Fruit fly (Drosophila melanogaster) whole organism, embryonic: Measurements from ENCODE around the gene CG6830.

Source experiments
- Atf3 ChIP-seq: fragments of 200-800 bp; sonication (Bioruptor generic); optimal IDR thresholded peaks from 3 replicates; lab custom pipeline; 2016; ENCODE audit warnings: missing biosample characterization, missing genetic modification characterization
- B-H2 ChIP-seq: fragments of 200-800 bp; sonication (Bioruptor generic); optimal IDR thresholded peaks from 2 replicates; lab custom pipeline; 2018; ENCODE audit warnings: missing biosample characterization, mild to moderate bottlenecking, missing genetic modification characterization
- C15 ChIP-seq: fragments of 200-800 bp; sonication (Bioruptor generic); IDR thresholded peaks from 3 replicates; pipeline ENCODE4 v1.3.6; 2022; ENCODE audit warnings: missing biosample characterization, missing genetic modification characterization
- CG12299 ChIP-seq: fragments of 200-800 bp; sonication (Bioruptor generic); optimal IDR thresholded peaks from 2 replicates; lab custom pipeline; 2018; ENCODE audit warnings: missing biosample characterization, mild to moderate bottlenecking, missing genetic modification characterization
- CG1233 ChIP-seq: fragments of 200-800 bp; sonication (Bioruptor generic); optimal IDR thresholded peaks from 4 replicates; lab custom pipeline; 2018; ENCODE audit warnings: missing biosample characterization, mild to moderate bottlenecking, missing genetic modification characterization
- CG1529 ChIP-seq: fragments of 200-800 bp; sonication (Bioruptor generic); optimal IDR thresholded peaks from 3 replicates; lab custom pipeline; 2018; ENCODE audit warnings: missing biosample characterization, missing genetic modification characterization
- CG16815 ChIP-seq: fragments of 200-800 bp; sonication (Bioruptor generic); optimal IDR thresholded peaks from 3 replicates; lab custom pipeline; 2017; ENCODE audit warnings: missing biosample characterization, mild to moderate bottlenecking, missing genetic modification characterization
- CG17186 ChIP-seq: fragments of 200-800 bp; sonication (Bioruptor generic); optimal IDR thresholded peaks from 3 replicates; lab custom pipeline; 2017; ENCODE audit warnings: missing biosample characterization, missing genetic modification reagents, missing genetic modification characterization
- CG17802 ChIP-seq: fragments of 200-800 bp; sonication (Bioruptor generic); optimal IDR thresholded peaks from 2 replicates; lab custom pipeline; 2018; ENCODE audit warnings: missing biosample characterization, mild to moderate bottlenecking, missing genetic modification characterization, moderate library complexity
- CG17912 ChIP-seq: fragments of 200-800 bp; sonication (Bioruptor generic); optimal IDR thresholded peaks from 2 replicates; lab custom pipeline; 2018; ENCODE audit warnings: missing biosample characterization, mild to moderate bottlenecking, missing genetic modification characterization
- CG18011 ChIP-seq: fragments of 200-800 bp; sonication (Bioruptor generic); optimal IDR thresholded peaks from 2 replicates; lab custom pipeline; 2017; ENCODE audit warnings: missing biosample characterization, missing genetic modification characterization, mild to moderate bottlenecking, moderate library complexity, missing genotype
- CG18599 ChIP-seq: fragments of 200-800 bp; sonication (Bioruptor generic); optimal IDR thresholded peaks from 3 replicates; lab custom pipeline; 2017; ENCODE audit warnings: missing biosample characterization, missing genetic modification characterization, mild to moderate bottlenecking, moderate library complexity, missing genetic modification reagents
- CG2199 ChIP-seq: fragments of 200-800 bp; sonication (Bioruptor generic); IDR thresholded peaks from 3 replicates; pipeline ENCODE4 v1.3.6; 2022; ENCODE audit warnings: missing biosample characterization, missing genetic modification characterization
- CG31441 ChIP-seq: fragments of 200-800 bp; sonication (Bioruptor generic); IDR thresholded peaks from 2 replicates; pipeline ENCODE4 v1.3.6; 2022; ENCODE audit warnings: missing biosample characterization, missing genetic modification characterization
- CG33213 ChIP-seq: fragments of 200-800 bp; sonication (Bioruptor generic); optimal IDR thresholded peaks from 3 replicates; lab custom pipeline; 2016; ENCODE audit warnings: missing biosample characterization, missing genetic modification characterization
- CG33557 ChIP-seq: fragments of 200-800 bp; sonication (Bioruptor generic); optimal IDR thresholded peaks from 2 replicates; lab custom pipeline; 2019; ENCODE audit warnings: missing biosample characterization, mild to moderate bottlenecking, missing genetic modification characterization, moderate library complexity
- CG34376 ChIP-seq: fragments of 200-800 bp; sonication (Bioruptor generic); optimal IDR thresholded peaks from 2 replicates; lab custom pipeline; 2018; ENCODE audit warnings: missing biosample characterization, mild to moderate bottlenecking, missing genetic modification characterization
- CG4404 ChIP-seq: fragments of 200-800 bp; sonication (Bioruptor generic); IDR thresholded peaks from 2 replicates; pipeline ENCODE4 v1.3.6; 2022; ENCODE audit warnings: missing biosample characterization, missing genetic modification characterization
- CG6765 ChIP-seq: fragments of 200-800 bp; sonication (Bioruptor generic); optimal IDR thresholded peaks from 3 replicates; lab custom pipeline; 2017; ENCODE audit warnings: missing biosample characterization, mild to moderate bottlenecking, missing genetic modification characterization
- CG6813 ChIP-seq: fragments of 200-800 bp; sonication (Bioruptor generic); optimal IDR thresholded peaks from 2 replicates; lab custom pipeline; 2017; ENCODE audit warnings: missing biosample characterization, missing genetic modification characterization, mild to moderate bottlenecking, moderate library complexity, missing genetic modification reagents
- CG7928 ChIP-seq: fragments of 200-800 bp; sonication (Bioruptor generic); optimal IDR thresholded peaks from 2 replicates; lab custom pipeline; 2017; ENCODE audit warnings: missing biosample characterization, mild to moderate bottlenecking, missing genetic modification characterization
- CG7963 ChIP-seq: fragments of 200-800 bp; sonication (Bioruptor generic); IDR thresholded peaks from 3 replicates; pipeline ENCODE4 v1.3.6; 2022; ENCODE audit warnings: missing biosample characterization, missing genetic modification characterization; ENCODE audit not compliant: partially characterized antibody
- CG9797 ChIP-seq: fragments of 200-800 bp; sonication (Bioruptor generic); optimal IDR thresholded peaks from 3 replicates; lab custom pipeline; 2018; ENCODE audit warnings: missing biosample characterization, mild to moderate bottlenecking, missing genetic modification characterization
- CTCF ChIP-seq: fragments of 200-800 bp; sonication (Bioruptor generic); optimal IDR thresholded peaks from 2 replicates; lab custom pipeline; 2017; ENCODE audit warnings: missing biosample characterization, mild to moderate bottlenecking, missing genetic modification characterization, moderate library complexity
- CoRest ChIP-seq: fragments of 200-800 bp; sonication (Bioruptor generic); optimal IDR thresholded peaks from 3 replicates; lab custom pipeline; 2018; ENCODE audit warnings: missing biosample characterization, mild to moderate bottlenecking, missing genetic modification characterization, moderate library complexity
- E2f2 ChIP-seq: fragments of 200-800 bp; sonication (Bioruptor generic); IDR thresholded peaks from 2 replicates; pipeline ENCODE4 v1.3.6; 2022; ENCODE audit warnings: missing biosample characterization, missing genetic modification characterization
- Fer3 ChIP-seq: fragments of 200-800 bp; sonication (Bioruptor generic); optimal IDR thresholded peaks from 2 replicates; lab custom pipeline; 2018; ENCODE audit warnings: missing biosample characterization, mild to moderate bottlenecking, missing genetic modification characterization, moderate library complexity
- HLH54F ChIP-seq: fragments of 200-800 bp; sonication (Bioruptor generic); optimal IDR thresholded peaks from 3 replicates; lab custom pipeline; 2016; ENCODE audit warnings: missing biosample characterization, missing genetic modification characterization
- Hmr ChIP-seq: fragments of 200-800 bp; sonication (Bioruptor generic); optimal IDR thresholded peaks from 3 replicates; lab custom pipeline; 2017; ENCODE audit warnings: mild to moderate bottlenecking, missing biosample characterization, missing genetic modification reagents, missing genetic modification characterization
- MESR4 ChIP-seq: fragments of 200-800 bp; sonication (Bioruptor generic); optimal IDR thresholded peaks from 2 replicates; lab custom pipeline; 2018; ENCODE audit warnings: missing biosample characterization, mild to moderate bottlenecking, missing genetic modification characterization, moderate library complexity
- MTF-1 ChIP-seq: fragments of 200-800 bp; sonication (Bioruptor generic); optimal IDR thresholded peaks from 2 replicates; lab custom pipeline; 2018; ENCODE audit warnings: missing biosample characterization, mild to moderate bottlenecking, missing genetic modification characterization, borderline replicate concordance
- Nf-YB ChIP-seq: fragments of 200-800 bp; sonication (Bioruptor generic); optimal IDR thresholded peaks from 3 replicates; lab custom pipeline; 2019; ENCODE audit warnings: missing biosample characterization, mild to moderate bottlenecking, missing genetic modification characterization, moderate library complexity
- PHDP ChIP-seq: fragments of 200-800 bp; sonication (Bioruptor generic); optimal IDR thresholded peaks from 3 replicates; lab custom pipeline; 2018; ENCODE audit warnings: missing biosample characterization, mild to moderate bottlenecking, missing genetic modification characterization, moderate library complexity
- Poxn ChIP-seq: fragments of 200-800 bp; sonication (Bioruptor generic); IDR thresholded peaks from 2 replicates; pipeline ENCODE4 v1.3.6; 2022; ENCODE audit warnings: missing biosample characterization, missing genetic modification characterization
- ab ChIP-seq: fragments of 200-800 bp; sonication (Bioruptor generic); optimal IDR thresholded peaks from 2 replicates; lab custom pipeline; 2016; ENCODE audit warnings: missing biosample characterization, missing genetic modification characterization
- abd-A ChIP-seq: fragments of 200-800 bp; sonication (Bioruptor generic); optimal IDR thresholded peaks from 3 replicates; lab custom pipeline; 2019; ENCODE audit warnings: missing biosample characterization, mild to moderate bottlenecking, missing genetic modification characterization, moderate library complexity
- al ChIP-seq: fragments of 200-800 bp; sonication (Bioruptor generic); IDR thresholded peaks from 2 replicates; pipeline ENCODE4 v1.3.6; 2022; ENCODE audit warnings: missing biosample characterization, missing genetic modification characterization
- ato ChIP-seq: fragments of 200-800 bp; sonication (Bioruptor generic); IDR thresholded peaks from 2 replicates; pipeline ENCODE4 v1.3.6; 2022; ENCODE audit warnings: missing biosample characterization, missing genetic modification characterization; ENCODE audit not compliant: partially characterized antibody
- bowl ChIP-seq: fragments of 200-800 bp; sonication (Bioruptor generic); IDR thresholded peaks from 2 replicates; pipeline ENCODE4 v1.3.6; 2022; ENCODE audit warnings: missing biosample characterization, missing genetic modification characterization
- fd102C ChIP-seq: fragments of 200-800 bp; sonication (Bioruptor generic); optimal IDR thresholded peaks from 2 replicates; lab custom pipeline; 2018; ENCODE audit warnings: missing biosample characterization, mild to moderate bottlenecking, missing genetic modification characterization, moderate library complexity
- lab ChIP-seq: fragments of 200-800 bp; sonication (Bioruptor generic); optimal IDR thresholded peaks from 3 replicates; lab custom pipeline; 2017; ENCODE audit warnings: missing biosample characterization, missing genetic modification characterization, mild to moderate bottlenecking, moderate library complexity, missing genetic modification reagents
- phol ChIP-seq: fragments of 200-800 bp; sonication (Bioruptor generic); optimal IDR thresholded peaks from 3 replicates; lab custom pipeline; 2018; ENCODE audit warnings: missing biosample characterization, mild to moderate bottlenecking, missing genetic modification characterization, moderate library complexity
- pita ChIP-seq: fragments of 200-800 bp; sonication (Bioruptor generic); optimal IDR thresholded peaks from 2 replicates; lab custom pipeline; 2017; ENCODE audit warnings: missing biosample characterization, mild to moderate bottlenecking, missing genetic modification characterization
- prd ChIP-seq, 3 experiments: fragments of >200 bp in 2 of 3; fragments of 200-800 bp in 1 of 3; sonication (Bioruptor generic) in 1 of 3; optimal IDR thresholded peaks in 2 of 3; IDR thresholded peaks in 1 of 3; 2 replicates in 2 of 3; 3 replicates in 1 of 3; pipeline versions ENCODE4 v1.3.6 to Lab custom; 2017 to 2022; ENCODE audit warnings: missing biosample characterization in 1 of 3, missing genetic modification characterization in 1 of 3
- shn ChIP-seq: fragments of 200-800 bp; sonication (Bioruptor generic); optimal IDR thresholded peaks from 3 replicates; lab custom pipeline; 2016; ENCODE audit warnings: missing biosample characterization, missing genetic modification characterization
- sima ChIP-seq: fragments of 200-800 bp; sonication (Bioruptor generic); optimal IDR thresholded peaks from 2 replicates; lab custom pipeline; 2016; ENCODE audit warnings: missing biosample characterization, missing genetic modification characterization
- sisA ChIP-seq: fragments of 200-800 bp; sonication (Bioruptor generic); IDR thresholded peaks from 2 replicates; pipeline ENCODE4 v1.3.6; 2022; ENCODE audit warnings: missing biosample characterization, missing genetic modification characterization
- stwl ChIP-seq: fragments of 200-800 bp; sonication (Bioruptor generic); optimal IDR thresholded peaks from 3 replicates; lab custom pipeline; 2018; ENCODE audit warnings: missing biosample characterization, mild to moderate bottlenecking, missing genetic modification characterization, moderate library complexity
- zf30C ChIP-seq: fragments of 200-800 bp; sonication (Bioruptor generic); optimal IDR thresholded peaks from 3 replicates; lab custom pipeline; 2018; ENCODE audit warnings: missing biosample characterization, mild to moderate bottlenecking, missing genetic modification characterization

CG6830 gene

DNA sequence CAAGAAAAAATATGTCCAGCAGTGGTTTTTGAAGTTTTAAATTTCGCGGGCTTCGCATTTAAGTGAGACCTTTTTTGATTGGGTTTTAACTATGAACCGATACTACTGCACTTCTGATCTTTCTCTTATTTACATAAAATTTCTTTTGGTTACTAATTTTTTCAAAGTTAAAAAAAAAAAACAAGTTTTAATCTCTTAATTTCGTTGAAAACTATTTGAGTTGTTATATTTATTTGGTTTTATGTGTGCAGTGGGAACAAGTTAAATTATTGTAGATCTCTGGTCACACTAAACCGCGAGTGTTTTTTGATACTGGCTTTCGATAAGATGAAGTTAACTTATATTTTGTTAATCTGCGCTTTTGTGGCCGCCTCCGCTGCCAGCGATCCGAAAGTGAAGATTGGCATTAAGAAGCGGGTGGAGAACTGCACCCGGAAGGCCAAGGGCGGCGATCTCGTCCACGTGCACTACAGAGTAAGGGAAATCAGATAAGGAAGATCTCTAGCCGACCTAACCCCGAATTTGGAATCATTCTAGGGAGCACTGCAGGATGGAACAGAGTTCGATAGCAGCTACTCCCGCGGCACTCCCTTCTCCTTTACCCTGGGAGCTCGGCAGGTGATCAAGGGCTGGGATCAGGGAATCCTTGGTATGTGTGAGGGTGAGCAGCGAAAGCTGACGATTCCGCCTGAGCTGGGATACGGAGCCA is 10.0 kb downstream of the CG6830 start, which contains the start of gene CG14715 (continued):
- TF ChIP-seq C15 (GFP tag; lab: Robert Waterston, UW) (no peak), MESR4 (GFP tag; lab: Kevin White, UChicago) (peak; percentile 49), Atf3 (GFP tag; lab: Kevin White, UChicago) (peak; percentile 38), CG7963 (GFP tag; lab: Robert Waterston, UW) (no peak), CG33213 (GFP tag; lab: Kevin White, UChicago) (peak; percentile 64), ab (GFP tag; lab: Kevin White, UChicago) (no peak), bowl (GFP tag; lab: Robert Waterston, UW) (no peak), Fer3 (tag; lab: Kevin White, UChicago) (peak; percentile 3), CG31441 (GFP tag; lab: Robert Waterston, UW) (peak; percentile 64), B-H2 (GFP tag; lab: Kevin White, UChicago) (no peak), Poxn (GFP tag; lab: Robert Waterston, UW) (no peak), sima (GFP tag; lab: Kevin White, UChicago) (no peak), CTCF (GFP tag; lab: Kevin White, UChicago) (peak; percentile 23), al (GFP tag; lab: Robert Waterston, UW) (0 out of 2 replicates have a peak, but pooled peaks have one; percentile 19), CG9797 (peak; percentile 80), CG18599 (GFP tag; lab: Kevin White, UChicago) (no peak), CG7928 (GFP tag; lab: Kevin White, UChicago) (no peak), HLH54F (GFP tag; lab: Kevin White, UChicago) (peak; percentile 4), CG6813 (GFP tag; lab: Kevin White, UChicago) (no peak), CG4404 (GFP tag; lab: Robert Waterston, UW) (no peak), MTF-1 (GFP tag; lab: Kevin White, UChicago) (no peak), CG2199 (GFP tag; lab: Robert Waterston, UW) (no peak), CG6765 (GFP tag; lab: Kevin White, UChicago) (no peak), CG17912 (GFP tag; lab: Kevin White, UChicago) (no peak), Nf-YB (GFP tag; lab: Kevin White, UChicago) (peak; percentile 8), CG17802 (tag; lab: Kevin White, UChicago) (peak; percentile 65), Hmr (GFP tag; lab: Kevin White, UChicago) (peak; percentile 56), lab (no peak), CG17186 (GFP tag; lab: Kevin White, UChicago) (no peak), CoRest (tag; lab: Kevin White, UChicago) (peak; percentile 60), CG34376 (GFP tag; lab: Kevin White, UChicago) (no peak), CG1529 (GFP tag; lab: Kevin White, UChicago) (no peak), E2f2 (peak; percentile 94), ato (GFP tag; lab: Robert Waterston, UW) (no peak), zf30C (GFP tag; lab: Kevin White, UChicago) (no peak), fd102C (no peak), CG16815 (GFP tag; lab: Kevin White, UChicago) (no peak), pita (GFP tag; lab: Kevin White, UChicago) (no peak), sisA (GFP tag; lab: Robert Waterston, UW) (peak; percentile 49), phol (tag; lab: Kevin White, UChicago) (peak; percentile 71), prd (optimal IDR thresholded peaks at IDR 0.05; lab: Kevin White, UChicago) (no peak), prd (GFP tag; IDR thresholded peaks at IDR 0.05; lab: Robert Waterston, UW) (peak; percentile 71), PHDP (peak; percentile 28), stwl (tag; lab: Kevin White, UChicago) (peak; percentile 69), abd-A (tag; lab: Kevin White, UChicago) (no peak), CG33557 (GFP tag; lab: Kevin White, UChicago) (no peak), CG18011 (GFP tag; lab: Kevin White, UChicago) (no peak), CG1233 (GFP tag; lab: Kevin White, UChicago) (peak; percentile 32), CG12299 (no peak), shn (GFP tag; lab: Kevin White, UChicago) (peak; percentile 48)
